Fruit fly (Drosophila melanogaster) whole organism, embryonic: Measurements from ENCODE around the gene CG14196.

Experiments used
- CG1602 ChIP-seq: fragments of 200-800 bp; sonication (Bioruptor generic); optimal IDR thresholded peaks from 3 replicates; lab custom pipeline; 2016; ENCODE audit warnings: missing biosample characterization, missing genetic modification characterization
- CG16863 ChIP-seq: fragments of 200-800 bp; sonication (Bioruptor generic); optimal IDR thresholded peaks from 3 replicates; lab custom pipeline; 2016; ENCODE audit warnings: missing biosample characterization, missing genetic modification characterization
- CG6683 ChIP-seq: fragments of 200-800 bp; sonication (Bioruptor generic); optimal IDR thresholded peaks from 2 replicates; lab custom pipeline; 2017; ENCODE audit warnings: missing biosample characterization, mild to moderate bottlenecking, missing genetic modification characterization, missing genetic modification reagents
- CTCF ChIP-seq: fragments of 200-800 bp; sonication (Bioruptor generic); optimal IDR thresholded peaks from 2 replicates; lab custom pipeline; 2017; ENCODE audit warnings: missing biosample characterization, mild to moderate bottlenecking, missing genetic modification characterization, moderate library complexity
- Hr39 ChIP-seq: fragments of >200 bp; optimal IDR thresholded peaks from 2 replicates; lab custom pipeline; 2017
- caup ChIP-seq: fragments of 200-800 bp; sonication (Bioruptor generic); optimal IDR thresholded peaks from 3 replicates; lab custom pipeline; 2017; ENCODE audit warnings: missing biosample characterization, mild to moderate bottlenecking, missing genetic modification characterization, moderate library complexity; ENCODE audit not compliant: severe bottlenecking
- cg ChIP-seq: fragments of 200-800 bp; sonication (Bioruptor generic); optimal IDR thresholded peaks from 3 replicates; lab custom pipeline; 2019; ENCODE audit warnings: missing biosample characterization, mild to moderate bottlenecking, missing genetic modification characterization, moderate library complexity
- fd64A ChIP-seq: fragments of 200-800 bp; sonication (Bioruptor generic); optimal IDR thresholded peaks from 3 replicates; lab custom pipeline; 2018; ENCODE audit warnings: missing biosample characterization, mild to moderate bottlenecking, missing genetic modification characterization
- gcm ChIP-seq: fragments of 200-800 bp; sonication (Bioruptor generic); optimal IDR thresholded peaks from 2 replicates; lab custom pipeline; 2019; ENCODE audit warnings: missing biosample characterization, mild to moderate bottlenecking, missing genetic modification characterization, moderate library complexity
- nerfin-2 ChIP-seq: fragments of 200-800 bp; sonication (Bioruptor generic); IDR thresholded peaks from 2 replicates; pipeline ENCODE4 v1.3.6; 2022; ENCODE audit warnings: missing biosample characterization, missing genetic modification characterization; ENCODE audit not compliant: partially characterized antibody
- phol ChIP-seq: fragments of 200-800 bp; sonication (Bioruptor generic); optimal IDR thresholded peaks from 3 replicates; lab custom pipeline; 2018; ENCODE audit warnings: missing biosample characterization, mild to moderate bottlenecking, missing genetic modification characterization, moderate library complexity
- z ChIP-seq: fragments of 200-800 bp; sonication (Bioruptor generic); IDR thresholded peaks from 3 replicates; pipeline ENCODE4 v1.3.6; 2022; ENCODE audit warnings: missing biosample characterization, missing genetic modification characterization

DNA sequence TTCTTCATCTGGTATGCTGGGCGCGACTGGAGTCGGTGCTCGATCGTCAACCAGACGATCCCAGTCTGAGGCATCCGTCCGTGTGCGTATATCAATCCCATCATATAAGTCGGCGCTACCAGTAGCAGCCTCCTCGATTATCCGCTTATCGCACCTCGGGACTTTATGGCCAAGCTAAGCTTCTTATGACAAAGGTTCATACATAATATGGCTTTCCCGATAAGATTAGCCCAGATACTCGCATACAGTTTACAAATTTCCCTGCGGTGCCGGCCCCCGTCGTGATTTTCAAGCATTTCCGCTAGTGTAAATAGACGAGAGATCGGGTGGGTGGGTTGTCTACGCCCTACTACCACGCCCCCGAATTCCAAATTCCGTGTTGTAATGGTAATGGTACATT is 38.6 kb upstream of the CG14196 start, which contains the start of gene CG8028:
- TF ChIP-seq cg (GFP tag; lab: Kevin White, UChicago) = no peak
- no peak for TF ChIP-seq CG16863
- TF ChIP-seq Hr39 (lab: Kevin White, UChicago) = no peak
- TF ChIP-seq CG6683 (GFP tag; lab: Kevin White, UChicago) = no peak
- TF ChIP-seq CTCF (GFP tag; lab: Kevin White, UChicago) = no peak
- no peak for TF ChIP-seq caup
- TF ChIP-seq phol (tag; lab: Kevin White, UChicago) = no peak
- TF ChIP-seq CG1602 (GFP tag; lab: Kevin White, UChicago) = no peak
- no peak for TF ChIP-seq z (GFP tag; lab: Robert Waterston, UW)
- TF ChIP-seq gcm = no peak
- TF ChIP-seq nerfin-2 (GFP tag; lab: Robert Waterston, UW) = no peak
- no peak for TF ChIP-seq fd64A (GFP tag; lab: Kevin White, UChicago)
